Worm (Caenorhabditis elegans): Measurements from ENCODE around the gene fbxa-62.

Gene fbxa-62

DNA sequence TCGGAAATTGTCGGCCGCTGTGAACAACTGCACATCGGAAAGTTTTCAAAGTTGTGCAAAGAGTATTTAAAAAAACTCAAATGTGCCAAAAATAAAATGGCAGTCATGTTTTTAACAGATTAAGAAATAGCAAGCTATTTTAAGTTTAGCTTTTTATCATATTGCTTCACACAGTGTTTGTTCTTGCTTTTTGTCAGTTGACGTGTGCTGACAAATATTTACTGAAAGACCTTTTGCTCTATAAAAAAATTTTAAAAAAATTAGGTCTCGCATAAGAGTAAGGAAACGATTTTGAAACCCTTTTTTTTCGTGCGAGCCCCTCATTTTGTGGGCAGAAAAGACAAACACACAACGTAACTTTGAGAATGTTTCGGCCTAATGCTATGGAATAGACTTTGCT lies 28.0 kb downstream of the fbxa-62 start, which contains the start of gene fbxa-71:
fbxa-71 (plus strand) TSS at position 301 of the 400 bp plus-strand sequence.
- TF ChIP-seq F22D6.2 (tag; optimal IDR thresholded peaks at IDR 0.05) (no peak), sptf-2 (GFP tag; optimal IDR thresholded peaks at IDR 0.05) (no peak), Y53G8AR.9 (GFP tag; conservative IDR thresholded peaks at IDR 0.05) (no peak), ztf-3 (GFP tag; optimal IDR thresholded peaks at IDR 0.05) (no peak), pha-4 (tag; optimal IDR thresholded peaks at IDR 0.05) (no peak), efl-1 (GFP tag; optimal IDR thresholded peaks at IDR 0.05) (no peak), nfya-1 (tag; optimal IDR thresholded peaks at IDR 0.05; ENCODE audit: borderline replicate concordance, insufficient read depth) (no peak), madf-10 (tag; optimal IDR thresholded peaks at IDR 0.05) (no peak), tlf-1 (GFP tag; optimal IDR thresholded peaks at IDR 0.05) (no peak), lag-1 (GFP tag; IDR thresholded peaks at IDR 0.05) (no peak), hlh-26 (GFP tag; conservative IDR thresholded peaks at IDR 0.05) (no peak), lin-35 (GFP tag; optimal IDR thresholded peaks at IDR 0.05) (no peak), Y53F4B.3 (GFP tag; IDR thresholded peaks at IDR 0.05) (no peak), Y79H2A.3 (GFP tag; conservative IDR thresholded peaks at IDR 0.05) (no peak), C06A6.2 (GFP tag; conservative IDR thresholded peaks at IDR 0.05) (no peak), ccch-3 (GFP tag; optimal IDR thresholded peaks at IDR 0.05) (no peak), hlh-12 (tag; optimal IDR thresholded peaks at IDR 0.05) (no peak), tbp1 (GFP tag; optimal IDR thresholded peaks at IDR 0.05) (no peak), snpc-4 (GFP tag; optimal IDR thresholded peaks at IDR 0.05) (no peak), snpc-4 (tag; optimal IDR thresholded peaks at IDR 0.05) (no peak), ZK185.1 (tag; optimal IDR thresholded peaks at IDR 0.05; ENCODE audit: poor library complexity, severe bottlenecking) (no peak)

DNA sequence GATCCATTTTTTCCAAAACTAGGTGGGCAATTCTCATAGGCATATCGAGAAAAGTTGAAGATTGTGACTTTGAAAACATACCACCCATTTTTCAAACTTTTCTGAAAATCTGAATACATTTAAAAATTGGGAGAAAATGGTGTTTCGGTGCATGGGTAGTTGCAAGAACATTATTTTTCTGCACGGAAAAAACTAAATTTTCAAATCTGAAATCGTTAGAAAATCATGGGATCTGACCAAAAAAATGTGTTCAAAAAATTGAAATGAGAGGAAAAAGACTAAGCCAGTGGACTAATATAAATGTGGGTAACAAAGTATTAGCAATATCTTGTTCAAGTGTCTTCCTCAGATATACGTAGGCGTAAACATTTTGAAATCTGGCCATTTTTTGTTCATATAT lies 31.4 kb downstream of the fbxa-62 start, which contains the start of gene fbxa-43:
fbxa-43 (minus strand) TSS at position 101 of the 400 bp plus-strand sequence.
- TF ChIP-seq tlf-1 (GFP tag; optimal IDR thresholded peaks at IDR 0.05): no peak
- no peak for TF ChIP-seq F10E7.11 (tag; optimal IDR thresholded peaks at IDR 0.05)
- TF ChIP-seq Y53F4B.3 (GFP tag; IDR thresholded peaks at IDR 0.05): no peak
- no peak for TF ChIP-seq F55B11.4 (tag; optimal IDR thresholded peaks at IDR 0.05; ENCODE audit: borderline replicate concordance, insufficient read depth)
- TF ChIP-seq dox-1 (GFP tag; IDR thresholded peaks at IDR 0.05): no peak
- TF ChIP-seq F57C9.4 (tag; optimal IDR thresholded peaks at IDR 0.05): no peak
- TF ChIP-seq unc-130 (GFP tag; optimal IDR thresholded peaks at IDR 0.05): no peak
- no peak for TF ChIP-seq lin-40 (tag; optimal IDR thresholded peaks at IDR 0.05)
- TF ChIP-seq ztf-6 (GFP tag; IDR thresholded peaks at IDR 0.05): no peak
- no peak for TF ChIP-seq zfh-2 (GFP tag; conservative IDR thresholded peaks at IDR 0.05)
- TF ChIP-seq lin-54 (GFP tag; optimal IDR thresholded peaks at IDR 0.05): no peak

DNA sequence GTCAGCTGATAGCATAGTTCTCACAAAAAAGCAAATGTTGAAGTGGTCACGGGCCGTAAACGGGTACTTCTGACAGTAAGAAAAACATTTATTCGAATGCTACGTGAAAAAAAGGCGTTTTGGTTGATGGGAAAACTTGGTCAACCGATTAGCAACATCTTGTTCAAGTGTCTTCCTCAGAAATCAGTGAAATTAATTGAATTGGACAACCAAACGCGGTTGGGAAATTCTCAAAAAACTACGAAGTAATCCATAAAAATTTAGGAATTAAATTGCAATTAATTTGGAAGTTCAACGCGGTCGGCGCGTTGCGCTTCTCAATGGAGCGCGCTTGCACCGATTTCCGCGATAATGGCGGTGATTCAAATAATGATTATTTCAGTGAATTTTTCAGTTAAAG lies 31.8 kb downstream of the fbxa-62 start:
- TF ChIP-seq snpc-1.3 (tag; optimal IDR thresholded peaks at IDR 0.05; ENCODE audit: insufficient read depth) (no peak), Y53G8AR.9 (GFP tag; conservative IDR thresholded peaks at IDR 0.05) (no peak), K12H6.12 (tag; optimal IDR thresholded peaks at IDR 0.05) (no peak), ztf-3 (GFP tag; optimal IDR thresholded peaks at IDR 0.05) (no peak), atf-7 (tag; optimal IDR thresholded peaks at IDR 0.05) (no peak), somi-1 (GFP tag; optimal IDR thresholded peaks at IDR 0.05) (no peak), xnd-1 (tag; optimal IDR thresholded peaks at IDR 0.05) (no peak), mxl-1 (tag; optimal IDR thresholded peaks at IDR 0.05) (no peak), ztf-26 (tag; optimal IDR thresholded peaks at IDR 0.05) (no peak), akir-1 (GFP tag; optimal IDR thresholded peaks at IDR 0.05) (no peak), F37B4.10 (GFP tag; IDR thresholded peaks at IDR 0.05) (no peak), hlh-26 (GFP tag; conservative IDR thresholded peaks at IDR 0.05) (no peak), let-607 (tag; optimal IDR thresholded peaks at IDR 0.05) (no peak), him-1 (tag; optimal IDR thresholded peaks at IDR 0.05) (no peak), lir-1 (GFP tag; conservative IDR thresholded peaks at IDR 0.05) (no peak), B0336.3 (GFP tag; IDR thresholded peaks at IDR 0.05) (no peak), ceh-58 (GFP tag; IDR thresholded peaks at IDR 0.05) (no peak), nfya-2 (GFP tag; IDR thresholded peaks at IDR 0.05) (no peak), dpl-1 (GFP tag; optimal IDR thresholded peaks at IDR 0.05) (no peak)

All from whole organism, young adult.